Fruit fly (Drosophila melanogaster): ENCODE measurements around the gene Uqcc1.

Gene Uqcc1

dm6 chr3L:7003132-7003531 is 45.2 kb upstream of the Uqcc1 start:
- TF ChIP-seq grau (tag; optimal IDR thresholded peaks at IDR 0.05), result no peak
- no peak for TF ChIP-seq CG33213 (GFP tag; optimal IDR thresholded peaks at IDR 0.05)
- no peak for TF ChIP-seq Mrtf (GFP tag; IDR thresholded peaks at IDR 0.05)
- peak; percentile 36; the same call in 1 of the 2 replicates for TF ChIP-seq Rfx (GFP tag; IDR thresholded peaks at IDR 0.05)
- TF ChIP-seq chm (GFP tag; IDR thresholded peaks at IDR 0.05), result no peak
- TF ChIP-seq CG10267 (tag; optimal IDR thresholded peaks at IDR 0.05), result no peak
- no peak for TF ChIP-seq CG12299 (tag; optimal IDR thresholded peaks at IDR 0.05)
- no peak for TF ChIP-seq kah (GFP tag; optimal IDR thresholded peaks at IDR 0.05)
- TF ChIP-seq ato (GFP tag; IDR thresholded peaks at IDR 0.05; ENCODE audit: partially characterized antibody), result no peak
- peak; percentile 23; the same call in 1 of the 2 replicates for TF ChIP-seq slbo (GFP tag; IDR thresholded peaks at IDR 0.05)
- TF ChIP-seq CG6272 (GFP tag; IDR thresholded peaks at IDR 0.05), result no peak
- TF ChIP-seq gfzf (GFP tag; optimal IDR thresholded peaks at IDR 0.05), result no peak
- peak; percentile 21 for TF ChIP-seq CG11504 (tag; optimal IDR thresholded peaks at IDR 0.05)
- TF ChIP-seq kni (GFP tag; optimal IDR thresholded peaks at IDR 0.05), result no peak
- no peak for TF ChIP-seq CG1529 (GFP tag; optimal IDR thresholded peaks at IDR 0.05)
- TF ChIP-seq Pdp1 (GFP tag; optimal IDR thresholded peaks at IDR 0.05), result no peak
- TF ChIP-seq gcm (GFP tag; optimal IDR thresholded peaks at IDR 0.05), result no peak
- TF ChIP-seq CG1647 (GFP tag; optimal IDR thresholded peaks at IDR 0.05), result no peak
- no peak for TF ChIP-seq CG17361 (GFP tag; IDR thresholded peaks at IDR 0.05)
- TF ChIP-seq Lhr (GFP tag; optimal IDR thresholded peaks at IDR 0.05), result no peak
- TF ChIP-seq peb (GFP tag; IDR thresholded peaks at IDR 0.05), result no peak
- no peak for TF ChIP-seq Tbp (GFP tag; optimal IDR thresholded peaks at IDR 0.05)
- TF ChIP-seq B-H2 (GFP tag; optimal IDR thresholded peaks at IDR 0.05), result no peak
- TF ChIP-seq sd (tag; optimal IDR thresholded peaks at IDR 0.05), result no peak
- TF ChIP-seq CG2678 (tag; optimal IDR thresholded peaks at IDR 0.05), result peak; percentile 3
- no peak for TF ChIP-seq CG16813 (GFP tag; IDR thresholded peaks at IDR 0.05; ENCODE audit: partially characterized antibody)
- no peak for TF ChIP-seq lilli (GFP tag; optimal IDR thresholded peaks at IDR 0.05)
- no peak for TF ChIP-seq Six4 (GFP tag; optimal IDR thresholded peaks at IDR 0.05)
- no peak for TF ChIP-seq emc (GFP tag; optimal IDR thresholded peaks at IDR 0.05)
- peak; percentile 55; the same call in 2 of the 3 replicates for TF ChIP-seq dysf (GFP tag; IDR thresholded peaks at IDR 0.05)
- no peak for TF ChIP-seq CG32772 (GFP tag; IDR thresholded peaks at IDR 0.05)
- TF ChIP-seq Hr51 (GFP tag; optimal IDR thresholded peaks at IDR 0.05), result peak in 1 of 2 experiments; percentile 39
- TF ChIP-seq pfk (GFP tag; optimal IDR thresholded peaks at IDR 0.05), result no peak
- no peak for TF ChIP-seq Eip74EF (GFP tag; optimal IDR thresholded peaks at IDR 0.05)
- TF ChIP-seq CG11247 (GFP tag; IDR thresholded peaks at IDR 0.05), result no peak
- TF ChIP-seq CG4730 (GFP tag; IDR thresholded peaks at IDR 0.05), result no peak
- peak; percentile 37 for TF ChIP-seq CG15269 (tag; optimal IDR thresholded peaks at IDR 0.05)
- peak; percentile 17 for TF ChIP-seq gem (tag; optimal IDR thresholded peaks at IDR 0.05)
- TF ChIP-seq dmrt99B (tag; optimal IDR thresholded peaks at IDR 0.05), result peak; percentile 26
- TF ChIP-seq CG18476 (GFP tag; optimal IDR thresholded peaks at IDR 0.05), result no peak
- no peak for TF ChIP-seq CG8765 (GFP tag; IDR thresholded peaks at IDR 0.05)
- peak; percentile 22 for TF ChIP-seq Sox102F (GFP tag; optimal IDR thresholded peaks at IDR 0.05)
- peak; percentile 19 for TF ChIP-seq Med (GFP tag)
- TF ChIP-seq CG13296 (GFP tag; optimal IDR thresholded peaks at IDR 0.05), result no peak
- TF ChIP-seq CG9817 (tag; optimal IDR thresholded peaks at IDR 0.05), result no peak
- TF ChIP-seq NC2β (GFP tag; optimal IDR thresholded peaks at IDR 0.05), result no peak
- no peak for TF ChIP-seq ftz-f1 (GFP tag; optimal IDR thresholded peaks at IDR 0.05)
- TF ChIP-seq CG12236 (GFP tag; optimal IDR thresholded peaks at IDR 0.05), result no peak
- no peak for TF ChIP-seq sqz (GFP tag; optimal IDR thresholded peaks at IDR 0.05)
- TF ChIP-seq Meics (GFP tag; optimal IDR thresholded peaks at IDR 0.05), result no peak
- TF ChIP-seq Drgx (GFP tag; IDR thresholded peaks at IDR 0.05), result peak; percentile 24; the same call in 1 of the 2 replicates
